Worm (Caenorhabditis elegans): Measurements from ENCODE around the gene vep-2.

DNA sequence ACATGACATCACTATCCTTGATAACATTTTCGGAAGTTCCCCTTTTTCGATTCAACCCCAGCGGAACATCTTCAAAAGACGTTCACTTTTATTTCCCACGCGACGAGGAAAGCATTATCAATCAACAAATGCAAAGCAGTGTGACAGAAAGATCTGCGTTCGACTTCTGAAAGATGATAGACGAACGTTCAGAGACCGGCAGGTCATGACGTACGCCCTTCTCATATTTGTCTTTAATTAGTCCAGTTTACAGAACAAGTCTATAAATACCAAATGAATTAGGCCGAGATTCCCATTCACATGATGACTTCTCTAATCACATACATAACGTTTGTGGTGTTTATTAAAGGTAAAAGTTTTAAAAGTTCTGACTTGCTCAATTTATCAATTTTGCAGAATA is 26.5 kb downstream of the vep-2 start, which contains the start of gene R11G1.11:
- TF ChIP-seq lin-39 (tag; optimal IDR thresholded peaks at IDR 0.05) (no peak), nhr-71 (tag; optimal IDR thresholded peaks at IDR 0.05) (no peak), egl-13 (tag; optimal IDR thresholded peaks at IDR 0.05) (no peak), tlp-1 (tag; optimal IDR thresholded peaks at IDR 0.05) (no peak), unc-130 (tag; optimal IDR thresholded peaks at IDR 0.05) (no peak), mdl-1 (tag; optimal IDR thresholded peaks at IDR 0.05) (no peak), ces-1 (GFP tag; optimal IDR thresholded peaks at IDR 0.05) (no peak), unc-86 (tag; optimal IDR thresholded peaks at IDR 0.05) (no peak), skn-1 (tag; optimal IDR thresholded peaks at IDR 0.05) (no peak), lin-35 (GFP tag; optimal IDR thresholded peaks at IDR 0.05) (no peak), nhr-237 (tag; optimal IDR thresholded peaks at IDR 0.05) (no peak)

Measured in whole organism, L1 larva.